Worm (Caenorhabditis elegans): ENCODE results near the gene F59E12.3.

ce11 chrII:5607756-5608155 is 30.4 kb upstream of the F59E12.3 start, which contains the start of gene C17G10.7:
- TF ChIP-seq snpc-4 (tag; optimal IDR thresholded peaks at IDR 0.05) (no peak), ama-1 (optimal IDR thresholded peaks at IDR 0.05) (no peak), ZK546.5 (tag; optimal IDR thresholded peaks at IDR 0.05) (no peak), nhr-28 (tag; optimal IDR thresholded peaks at IDR 0.05) (no peak), eor-1 (tag; optimal IDR thresholded peaks at IDR 0.05) (no peak), ceh-9 (tag; optimal IDR thresholded peaks at IDR 0.05) (no peak), ztf-11 (tag; optimal IDR thresholded peaks at IDR 0.05) (no peak), tbx-2 (tag; optimal IDR thresholded peaks at IDR 0.05) (no peak)

Measured in whole organism, L3 larva.